Worm (Caenorhabditis elegans): Measurements from ENCODE around the gene F02D10.3.

DNA sequence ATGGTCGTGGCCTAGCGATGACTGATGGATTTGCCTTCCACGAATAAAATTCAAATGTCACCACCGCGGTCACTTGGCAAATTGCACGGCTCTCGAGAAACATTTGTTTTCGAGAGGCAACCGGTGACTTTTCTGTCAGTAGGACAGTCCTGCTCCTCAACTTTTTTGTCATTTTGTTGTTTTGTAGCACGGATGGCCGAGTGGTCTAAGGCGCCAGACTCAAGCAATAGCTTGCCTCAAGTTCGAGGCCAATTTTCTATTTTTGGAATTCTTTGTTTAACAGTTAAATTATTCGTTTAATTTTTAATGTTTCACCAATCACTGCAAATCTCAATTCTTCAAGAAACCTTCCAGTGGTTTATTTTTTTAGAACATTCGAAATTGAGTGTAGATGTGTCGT, 18.2 kb downstream of the F02D10.3 start:
- TF ChIP-seq klf-2 (GFP tag; conservative IDR thresholded peaks at IDR 0.05) (no peak), cog-1 (tag; optimal IDR thresholded peaks at IDR 0.05) (no peak), ref-1 (GFP tag; conservative IDR thresholded peaks at IDR 0.05) (no peak), med-1 (GFP tag; optimal IDR thresholded peaks at IDR 0.05; ENCODE audit: insufficient read depth) (no peak), flt-1 (GFP tag; IDR thresholded peaks at IDR 0.05) (no peak)

Measured in whole organism, midembryonic.